Fruit fly (Drosophila melanogaster): ENCODE data around the gene CG18178.

CG18178 gene

dm6 chr3L:9690798-9691475 is 28.0 kb downstream of the CG18178 start (continued):
- TF ChIP-seq CG11695 (GFP tag; IDR thresholded peaks at IDR 0.05) (0 out of 3 replicates have a peak, but pooled peaks have one; percentile 40), bab2 (GFP tag; optimal IDR thresholded peaks at IDR 0.05) (no peak), al (GFP tag; IDR thresholded peaks at IDR 0.05) (no peak), CG16815 (GFP tag; optimal IDR thresholded peaks at IDR 0.05) (no peak), nom (GFP tag; optimal IDR thresholded peaks at IDR 0.05) (no peak), CG12071 (GFP tag; optimal IDR thresholded peaks at IDR 0.05) (no peak), Myb (GFP tag; optimal IDR thresholded peaks at IDR 0.05) (peak; percentile 24), CG9817 (tag; optimal IDR thresholded peaks at IDR 0.05) (peak; percentile 18), pho (GFP tag; optimal IDR thresholded peaks at IDR 0.05) (peak; percentile 75), odd (GFP tag; optimal IDR thresholded peaks at IDR 0.05) (no peak), CG30020 (tag; optimal IDR thresholded peaks at IDR 0.05) (no peak), CG8290 (GFP tag; optimal IDR thresholded peaks at IDR 0.05) (no peak), CG8290 (tag; optimal IDR thresholded peaks at IDR 0.05) (no peak), exex (tag; optimal IDR thresholded peaks at IDR 0.05) (no peak), CG9727 (GFP tag; optimal IDR thresholded peaks at IDR 0.05) (peak; percentile 11), Hsf (GFP tag; optimal IDR thresholded peaks at IDR 0.05) (peak; percentile 5), fd96Cb (tag; optimal IDR thresholded peaks at IDR 0.05) (no peak), CG12104 (GFP tag; optimal IDR thresholded peaks at IDR 0.05) (peak; percentile 9), CG8924 (tag; optimal IDR thresholded peaks at IDR 0.05) (no peak), mam (GFP tag; optimal IDR thresholded peaks at IDR 0.05) (peak; percentile 33), Adf1 (GFP tag; IDR thresholded peaks at IDR 0.05) (0 out of 2 replicates have a peak, but pooled peaks have one; percentile 6), Rfx (GFP tag; IDR thresholded peaks at IDR 0.05) (peak; percentile 41), CG3281 (GFP tag; optimal IDR thresholded peaks at IDR 0.05) (peak; percentile 70), CG32532 (GFP tag; IDR thresholded peaks at IDR 0.05) (peak; percentile 50; the same call in 1 of the 2 replicates), CG1233 (GFP tag; optimal IDR thresholded peaks at IDR 0.05) (peak; percentile 28), dm (GFP tag; optimal IDR thresholded peaks at IDR 0.05) (no peak), Mrtf (GFP tag; IDR thresholded peaks at IDR 0.05) (no peak), B-H1 (GFP tag; IDR thresholded peaks at IDR 0.05) (no peak), CG3407 (GFP tag; optimal IDR thresholded peaks at IDR 0.05) (no peak), seq (GFP tag; IDR thresholded peaks at IDR 0.05) (no peak), fd3F (GFP tag; optimal IDR thresholded peaks at IDR 0.05) (peak; percentile 45), insv (GFP tag; optimal IDR thresholded peaks at IDR 0.05) (no peak), CG8944 (GFP tag; optimal IDR thresholded peaks at IDR 0.05) (no peak), dmrt11E (tag; optimal IDR thresholded peaks at IDR 0.05) (no peak), Meics (GFP tag; optimal IDR thresholded peaks at IDR 0.05) (peak; percentile 66), dmrt99B (tag; optimal IDR thresholded peaks at IDR 0.05) (no peak), NFAT (GFP tag; IDR thresholded peaks at IDR 0.05) (no peak), scrt (GFP tag; optimal IDR thresholded peaks at IDR 0.05) (peak; percentile 56), CG14050 (GFP tag; IDR thresholded peaks at IDR 0.05) (no peak), Drgx (GFP tag; IDR thresholded peaks at IDR 0.05) (no peak; the same call in 1 of the 2 replicates), CG13287 (GFP tag; IDR thresholded peaks at IDR 0.05; ENCODE audit: partially characterized antibody) (no peak), CG12769 (tag; optimal IDR thresholded peaks at IDR 0.05) (peak; percentile 87), dpn (GFP tag; optimal IDR thresholded peaks at IDR 0.05) (peak in 1 of 2 experiments; percentile 36), Vsx1 (GFP tag; optimal IDR thresholded peaks at IDR 0.05) (no peak), caup (GFP tag; optimal IDR thresholded peaks at IDR 0.05; ENCODE audit: severe bottlenecking) (peak; percentile 25), CG5953 (GFP tag; IDR thresholded peaks at IDR 0.05) (no peak), BtbVII (GFP tag; optimal IDR thresholded peaks at IDR 0.05) (peak; percentile 18), btn (GFP tag; optimal IDR thresholded peaks at IDR 0.05) (no peak), CrebB (tag; optimal IDR thresholded peaks at IDR 0.05) (no peak), CG11504 (tag; optimal IDR thresholded peaks at IDR 0.05) (no peak)

Measured in whole organism, embryonic.